Worm (Caenorhabditis elegans): Measurements from ENCODE around the gene K04A8.1.

DNA sequence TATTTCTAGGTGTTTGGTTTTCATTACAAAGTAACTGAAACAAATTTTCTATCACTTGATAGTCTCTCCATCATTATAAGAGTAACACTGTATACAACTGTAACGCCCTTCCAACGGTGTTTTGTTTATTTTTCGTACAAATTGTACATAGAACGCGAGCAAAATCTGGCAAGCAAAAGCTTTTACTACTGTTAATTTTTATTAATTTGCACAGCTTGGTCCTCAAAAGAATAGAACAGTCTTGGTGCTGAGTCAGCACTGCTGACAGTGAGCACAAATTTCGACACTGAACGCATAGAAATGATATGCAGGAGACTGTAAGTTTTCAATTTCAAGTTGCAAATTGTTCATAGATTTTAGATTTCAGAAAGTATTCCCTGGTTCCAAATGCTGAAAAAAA is 24.1 kb downstream of the K04A8.1 start, which contains the start of gene ZK1055.2:
- TF ChIP-seq lin-39 (tag; optimal IDR thresholded peaks at IDR 0.05) (no peak), nhr-23 (tag; optimal IDR thresholded peaks at IDR 0.05) (no peak), dmd-4 (tag; optimal IDR thresholded peaks at IDR 0.05) (no peak), sma-9 (GFP tag; optimal IDR thresholded peaks at IDR 0.05) (no peak), sma-9 (tag; optimal IDR thresholded peaks at IDR 0.05) (no peak), unc-62 (GFP tag; optimal IDR thresholded peaks at IDR 0.05) (no peak), nhr-237 (tag; optimal IDR thresholded peaks at IDR 0.05) (no peak)

Measured in whole organism, L2 larva.